Fruit fly (Drosophila melanogaster) whole organism, embryonic: ENCODE measurements around the gene Mtr3.

Source experiments
- ATbp ChIP-seq: fragments of 200-800 bp; sonication (Bioruptor generic); optimal IDR thresholded peaks from 2 replicates; lab custom pipeline; 2017; ENCODE audit warnings: missing biosample characterization, mild to moderate bottlenecking, missing genetic modification characterization, missing genetic modification reagents
- CG11093 ChIP-seq: fragments of 200-800 bp; sonication (Bioruptor generic); IDR thresholded peaks from 3 replicates; pipeline ENCODE4 v1.3.6; 2022; ENCODE audit warnings: missing biosample characterization, missing genetic modification characterization
- CG11723 ChIP-seq: fragments of 200-800 bp; sonication (Bioruptor generic); optimal IDR thresholded peaks from 2 replicates; lab custom pipeline; 2017; ENCODE audit warnings: missing biosample characterization, mild to moderate bottlenecking, missing genetic modification characterization
- CG13775 ChIP-seq: fragments of 200-800 bp; sonication (Bioruptor generic); optimal IDR thresholded peaks from 3 replicates; lab custom pipeline; 2017; ENCODE audit warnings: missing biosample characterization, mild to moderate bottlenecking, missing genetic modification characterization
- CG15696 ChIP-seq: fragments of 200-800 bp; sonication (Bioruptor generic); optimal IDR thresholded peaks from 2 replicates; lab custom pipeline; 2019; ENCODE audit warnings: missing biosample characterization, mild to moderate bottlenecking, missing genetic modification characterization, moderate library complexity
- CG18011 ChIP-seq: fragments of 200-800 bp; sonication (Bioruptor generic); optimal IDR thresholded peaks from 2 replicates; lab custom pipeline; 2017; ENCODE audit warnings: missing biosample characterization, missing genetic modification characterization, mild to moderate bottlenecking, moderate library complexity, missing genotype
- CG2116 ChIP-seq: fragments of 200-800 bp; sonication (Bioruptor generic); optimal IDR thresholded peaks from 3 replicates; lab custom pipeline; 2018; ENCODE audit warnings: missing biosample characterization, mild to moderate bottlenecking, missing genetic modification characterization
- CG2712 ChIP-seq: fragments of 200-800 bp; optimal IDR thresholded peaks from 3 replicates; lab custom pipeline; 2019; ENCODE audit warnings: missing biosample characterization, mild to moderate bottlenecking, missing genetic modification characterization, moderate library complexity
- CG2889 ChIP-seq: fragments of 200-800 bp; sonication (Bioruptor generic); IDR thresholded peaks from 3 replicates; pipeline ENCODE4 v1.3.6; 2022; ENCODE audit warnings: missing biosample characterization, missing genetic modification characterization
- CG3838 ChIP-seq: fragments of 200-800 bp; sonication (Bioruptor generic); optimal IDR thresholded peaks from 3 replicates; lab custom pipeline; 2016; ENCODE audit warnings: missing biosample characterization, missing genetic modification characterization
- CG4617 ChIP-seq: fragments of 200-800 bp; sonication (Bioruptor generic); optimal IDR thresholded peaks from 3 replicates; lab custom pipeline; 2016; ENCODE audit warnings: missing biosample characterization, missing genetic modification characterization, borderline replicate concordance
- CG8388 ChIP-seq: fragments of 200-800 bp; sonication (Bioruptor generic); optimal IDR thresholded peaks from 2 replicates; lab custom pipeline; 2019; ENCODE audit warnings: missing biosample characterization, mild to moderate bottlenecking, missing genetic modification characterization, moderate library complexity
- CG8478 ChIP-seq: fragments of >200 bp; optimal IDR thresholded peaks from 2 replicates; lab custom pipeline; 2018
- CG8944 ChIP-seq: fragments of 200-800 bp; sonication (Bioruptor generic); optimal IDR thresholded peaks from 3 replicates; lab custom pipeline; 2016; ENCODE audit warnings: missing biosample characterization, missing genetic modification characterization
- D19A ChIP-seq: fragments of 200-800 bp; optimal IDR thresholded peaks from 3 replicates; lab custom pipeline; 2019; ENCODE audit warnings: missing biosample characterization, mild to moderate bottlenecking, missing genetic modification characterization, moderate library complexity
- Dfd ChIP-seq, 2 experiments: fragments of >200 bp; optimal IDR thresholded peaks; 2 replicates each; lab custom pipeline; 2017; ENCODE audit warnings: missing biosample characterization in 2 of 2, missing genetic modification characterization in 2 of 2
- Dip2 ChIP-seq: fragments of 200-800 bp; sonication (Bioruptor generic); IDR thresholded peaks from 2 replicates; pipeline ENCODE4 v1.3.6; 2022; ENCODE audit warnings: missing biosample characterization, missing genetic modification characterization
- HLH3B ChIP-seq: fragments of 200-800 bp; sonication (Bioruptor generic); IDR thresholded peaks from 2 replicates; pipeline ENCODE4 v1.3.6; 2022; ENCODE audit warnings: missing biosample characterization, missing genetic modification characterization
- HLH4C ChIP-seq: fragments of 200-800 bp; sonication (Bioruptor generic); IDR thresholded peaks from 3 replicates; pipeline ENCODE4 v1.3.6; 2022; ENCODE audit warnings: missing biosample characterization, missing genetic modification characterization; ENCODE audit not compliant: partially characterized antibody
- HLH54F ChIP-seq: fragments of 200-800 bp; sonication (Bioruptor generic); optimal IDR thresholded peaks from 3 replicates; lab custom pipeline; 2016; ENCODE audit warnings: missing biosample characterization, missing genetic modification characterization
- Kr ChIP-seq: fragments of 200-800 bp; sonication (Bioruptor generic); optimal IDR thresholded peaks from 2 replicates; lab custom pipeline; 2017; ENCODE audit warnings: missing biosample characterization, mild to moderate bottlenecking, missing genetic modification characterization
- Lpt ChIP-seq: fragments of >200 bp; optimal IDR thresholded peaks from 2 replicates; lab custom pipeline; 2018; ENCODE audit warnings: missing biosample characterization, missing genetic modification characterization
- Mes4 ChIP-seq: fragments of 200-800 bp; sonication (Bioruptor generic); optimal IDR thresholded peaks from 2 replicates; lab custom pipeline; 2016; ENCODE audit warnings: missing biosample characterization, missing genetic modification characterization
- NC2β ChIP-seq: fragments of 200-800 bp; sonication (Bioruptor generic); optimal IDR thresholded peaks from 2 replicates; lab custom pipeline; 2016; ENCODE audit warnings: missing biosample characterization, missing genetic modification characterization
- Nf-YA ChIP-seq: fragments of 200-800 bp; sonication (Bioruptor generic); IDR thresholded peaks from 2 replicates; pipeline ENCODE4 v1.3.6; 2022; ENCODE audit warnings: missing biosample characterization, missing genetic modification characterization
- Nf-YC ChIP-seq: fragments of 200-800 bp; optimal IDR thresholded peaks from 3 replicates; lab custom pipeline; 2019; ENCODE audit warnings: missing biosample characterization, mild to moderate bottlenecking, missing genetic modification characterization, moderate library complexity
- Opbp ChIP-seq: fragments of 200-800 bp; sonication (Bioruptor generic); IDR thresholded peaks from 3 replicates; pipeline ENCODE4 v1.3.6; 2022; ENCODE audit warnings: missing biosample characterization, missing genetic modification characterization; ENCODE audit not compliant: partially characterized antibody
- Ravus ChIP-seq: fragments of 200-800 bp; sonication (Bioruptor generic); IDR thresholded peaks from 2 replicates; pipeline ENCODE4 v1.3.6; 2022; ENCODE audit warnings: missing biosample characterization, missing genetic modification characterization
- Xrp1 ChIP-seq: fragments of 200-800 bp; sonication (Bioruptor generic); IDR thresholded peaks from 2 replicates; pipeline ENCODE4 v1.3.6; 2022; ENCODE audit warnings: missing biosample characterization, missing genetic modification characterization
- crp ChIP-seq, 2 experiments: fragments of 200-800 bp; sonication (Bioruptor generic); optimal IDR thresholded peaks; 2 replicates in 1 of 2; 3 replicates in 1 of 2; lab custom pipeline; 2017; ENCODE audit warnings: missing biosample characterization in 2 of 2, missing genetic modification characterization in 2 of 2, mild to moderate bottlenecking in 1 of 2, moderate library complexity in 1 of 2
- dysf ChIP-seq: fragments of 200-800 bp; sonication (Bioruptor generic); IDR thresholded peaks from 3 replicates; pipeline ENCODE4 v1.3.6; 2022; ENCODE audit warnings: missing biosample characterization, missing genetic modification characterization
- ewg ChIP-seq: fragments of 200-800 bp; sonication (Bioruptor generic); optimal IDR thresholded peaks from 3 replicates; lab custom pipeline; 2017; ENCODE audit warnings: mild to moderate bottlenecking, missing biosample characterization, missing genetic modification reagents, missing genetic modification characterization
- fd102C ChIP-seq: fragments of 200-800 bp; sonication (Bioruptor generic); optimal IDR thresholded peaks from 2 replicates; lab custom pipeline; 2018; ENCODE audit warnings: missing biosample characterization, mild to moderate bottlenecking, missing genetic modification characterization, moderate library complexity
- gfzf ChIP-seq: fragments of 200-800 bp; sonication (Bioruptor generic); optimal IDR thresholded peaks from 2 replicates; lab custom pipeline; 2016; ENCODE audit warnings: missing biosample characterization, mild to moderate bottlenecking, missing genetic modification characterization, moderate library complexity
- grau ChIP-seq: fragments of 200-800 bp; optimal IDR thresholded peaks from 3 replicates; lab custom pipeline; 2019; ENCODE audit warnings: missing biosample characterization, mild to moderate bottlenecking, missing genetic modification characterization, moderate library complexity
- hbn ChIP-seq: fragments of 200-800 bp; sonication (Bioruptor generic); IDR thresholded peaks from 2 replicates; pipeline ENCODE4 v1.3.6; 2022; ENCODE audit warnings: missing biosample characterization, missing genetic modification characterization; ENCODE audit not compliant: partially characterized antibody
- hkb ChIP-seq, 2 experiments: fragments of 200-800 bp in 1 of 2; fragments of >200 bp in 1 of 2; sonication (Bioruptor generic) in 1 of 2; IDR thresholded peaks in 1 of 2; optimal IDR thresholded peaks in 1 of 2; 2 replicates each; pipeline versions ENCODE4 v1.3.6 to Lab custom; 2017 to 2022; ENCODE audit warnings: missing biosample characterization in 1 of 2, missing genetic modification characterization in 1 of 2
- inv ChIP-seq: fragments of 200-800 bp; sonication (Bioruptor generic); IDR thresholded peaks from 2 replicates; pipeline ENCODE4 v1.3.6; 2022; ENCODE audit warnings: missing biosample characterization, missing genetic modification characterization; ENCODE audit not compliant: partially characterized antibody
- lilli ChIP-seq: fragments of 200-800 bp; sonication (Bioruptor generic); optimal IDR thresholded peaks from 3 replicates; lab custom pipeline; 2016; ENCODE audit warnings: missing biosample characterization, missing genetic modification characterization
- lola ChIP-seq, 3 experiments: fragments of >200 bp in 2 of 3; fragments of 200-800 bp in 1 of 3; sonication (Bioruptor generic) in 1 of 3; optimal IDR thresholded peaks; 2 replicates each; lab custom pipeline; 2017 to 2019; ENCODE audit warnings: missing biosample characterization in 3 of 3, missing genetic modification characterization in 3 of 3, mild to moderate bottlenecking in 1 of 3, moderate library complexity in 1 of 3
- pfk ChIP-seq: fragments of 200-800 bp; sonication (Bioruptor generic); optimal IDR thresholded peaks from 2 replicates; lab custom pipeline; 2018; ENCODE audit warnings: missing biosample characterization, mild to moderate bottlenecking, missing genetic modification characterization, moderate library complexity
- pnt ChIP-seq: fragments of 200-800 bp; sonication (Bioruptor generic); optimal IDR thresholded peaks from 3 replicates; lab custom pipeline; 2016; ENCODE audit warnings: missing biosample characterization, missing genetic modification characterization
- row ChIP-seq: fragments of 200-800 bp; sonication (Bioruptor generic); IDR thresholded peaks from 3 replicates; pipeline ENCODE4 v1.3.6; 2022; ENCODE audit warnings: missing biosample characterization, missing genetic modification characterization
- sc ChIP-seq, 3 experiments: fragments of >200 bp in 2 of 3; fragments of 200-800 bp in 1 of 3; sonication (Bioruptor generic) in 1 of 3; optimal IDR thresholded peaks; 2 replicates in 2 of 3; 3 replicates in 1 of 3; lab custom pipeline; 2017; ENCODE audit warnings: mild to moderate bottlenecking in 1 of 3, missing biosample characterization in 1 of 3, missing genetic modification characterization in 1 of 3, missing genetic modification reagents in 1 of 3
- sd ChIP-seq: fragments of 200-800 bp; sonication (Bioruptor generic); optimal IDR thresholded peaks from 3 replicates; lab custom pipeline; 2018; ENCODE audit warnings: missing biosample characterization, mild to moderate bottlenecking, missing genetic modification characterization, moderate library complexity
- sens ChIP-seq: fragments of 200-800 bp; sonication (Bioruptor generic); peaks from one replicate; lab custom pipeline; 2016; ENCODE audit warnings: missing biosample characterization, missing genetic modification characterization
- tll ChIP-seq, 2 experiments: fragments of 200-800 bp in 1 of 2; fragments of >200 bp in 1 of 2; sonication (Bioruptor generic) in 1 of 2; optimal IDR thresholded peaks; 2 replicates each; lab custom pipeline; 2017 to 2019; ENCODE audit warnings: missing biosample characterization in 2 of 2, missing genetic modification characterization in 2 of 2, mild to moderate bottlenecking in 1 of 2, moderate library complexity in 1 of 2
- tx ChIP-seq: fragments of 200-800 bp; sonication (Bioruptor generic); optimal IDR thresholded peaks from 2 replicates; lab custom pipeline; 2016; ENCODE audit warnings: missing biosample characterization, missing genetic modification characterization

Mtr3 gene

dm6 chr3L:19928435-19929011, 15.0 kb upstream of the Mtr3 start, which contains the start of the genes CG8004 and RhoGDI (continued):
- TF ChIP-seq lola (GFP tag; optimal IDR thresholded peaks at IDR 0.05; lab: Kevin White, UChicago) (peak in 1 of 3 experiments; percentile 51), hkb (optimal IDR thresholded peaks at IDR 0.05; lab: Kevin White, UChicago) (no peak), hkb (GFP tag; IDR thresholded peaks at IDR 0.05; lab: Robert Waterston, UW) (peak; percentile 49; the same call in 1 of the 2 replicates), CG4617 (GFP tag; lab: Kevin White, UChicago) (peak; percentile 96), Ravus (GFP tag; lab: Robert Waterston, UW) (no peak), pnt (peak; percentile 51), Nf-YA (GFP tag; lab: Robert Waterston, UW) (no peak), grau (peak; percentile 72), pfk (GFP tag; lab: Kevin White, UChicago) (no peak), sens (GFP tag; lab: Kevin White, UChicago) (peak; percentile 95), HLH54F (GFP tag; lab: Kevin White, UChicago) (peak; percentile 76), NC2β (GFP tag; lab: Kevin White, UChicago) (peak; percentile 67), Xrp1 (GFP tag; lab: Robert Waterston, UW) (peak; percentile 67), HLH3B (GFP tag; lab: Robert Waterston, UW) (no peak), tll (GFP tag; optimal IDR thresholded peaks at IDR 0.05; lab: Kevin White, UChicago) (peak in 1 of 2 experiments; percentile 60), gfzf (GFP tag; lab: Kevin White, UChicago) (peak; percentile 90), CG8944 (GFP tag; lab: Kevin White, UChicago) (peak; percentile 45), Mes4 (GFP tag; lab: Kevin White, UChicago) (peak; percentile 41), CG11093 (GFP tag; lab: Robert Waterston, UW) (0 out of 3 replicates have a peak, but pooled peaks have one; percentile 47), lilli (GFP tag; lab: Kevin White, UChicago) (peak; percentile 86), Nf-YC (tag; lab: Kevin White, UChicago) (peak; percentile 53), CG3838 (no peak), Dip2 (GFP tag; lab: Robert Waterston, UW) (no peak), CG8388 (GFP tag; lab: Kevin White, UChicago) (peak; percentile 63), crp (GFP tag; optimal IDR thresholded peaks at IDR 0.05; lab: Kevin White, UChicago) (peak; percentile 74 to 94), CG2116 (GFP tag; lab: Kevin White, UChicago) (peak; percentile 74), CG2889 (GFP tag; lab: Robert Waterston, UW) (peak; percentile 62), sc (optimal IDR thresholded peaks at IDR 0.05; lab: Kevin White, UChicago) (no peak), sc (GFP tag; optimal IDR thresholded peaks at IDR 0.05; lab: Kevin White, UChicago) (no peak), HLH4C (GFP tag; lab: Robert Waterston, UW) (no peak), D19A (tag; lab: Kevin White, UChicago) (peak; percentile 16), CG11723 (GFP tag; lab: Kevin White, UChicago) (no peak), row (GFP tag; lab: Robert Waterston, UW) (peak; percentile 81), Lpt (GFP tag; lab: Kevin White, UChicago) (no peak), inv (GFP tag; lab: Robert Waterston, UW) (no peak), Dfd (GFP tag; optimal IDR thresholded peaks at IDR 0.05; lab: Kevin White, UChicago) (no peak), CG8478 (no peak), ATbp (GFP tag; lab: Kevin White, UChicago) (no peak), dysf (peak; percentile 60; the same call in 2 of the 3 replicates), CG18011 (GFP tag; lab: Kevin White, UChicago) (peak; percentile 36), Opbp (GFP tag; lab: Robert Waterston, UW) (no peak), CG15696 (tag; lab: Kevin White, UChicago) (peak; percentile 56), CG13775 (GFP tag; lab: Kevin White, UChicago) (peak; percentile 55), Kr (GFP tag; lab: Kevin White, UChicago) (no peak), CG2712 (peak; percentile 70), hbn (GFP tag; lab: Robert Waterston, UW) (0 out of 2 replicates have a peak, but pooled peaks have one; percentile 26), sd (tag; lab: Kevin White, UChicago) (no peak), fd102C (GFP tag; lab: Kevin White, UChicago) (no peak), tx (peak; percentile 60), ewg (GFP tag; lab: Kevin White, UChicago) (no peak)
